Worm (Caenorhabditis elegans): ENCODE data around the gene Y79H2A.2.

Gene Y79H2A.2

DNA sequence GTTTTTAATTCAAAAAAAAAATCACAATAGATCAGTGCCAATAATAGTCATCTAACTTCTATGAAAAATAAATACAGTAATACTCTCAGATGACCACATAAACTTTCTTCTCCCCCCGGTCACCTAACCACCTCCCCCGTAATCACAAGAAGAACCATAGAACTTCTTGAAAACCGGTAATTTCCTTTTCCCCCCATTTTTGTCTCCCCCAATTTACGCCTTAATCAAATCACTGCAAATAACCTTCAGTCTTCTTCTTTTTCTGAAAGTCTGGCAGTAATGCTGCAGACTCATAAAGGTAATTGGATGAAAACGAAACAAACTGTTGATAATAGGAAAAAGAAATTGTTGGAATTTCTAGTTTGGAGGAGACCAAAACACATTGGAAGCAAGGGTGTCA is 16.1 kb downstream of the Y79H2A.2 start:
- TF ChIP-seq ztf-29 (GFP tag; IDR thresholded peaks at IDR 0.05) (no peak), med-1 (GFP tag; optimal IDR thresholded peaks at IDR 0.05; ENCODE audit: insufficient read depth) (no peak), cog-1 (tag; optimal IDR thresholded peaks at IDR 0.05) (no peak), ztf-23 (GFP tag; IDR thresholded peaks at IDR 0.05) (no peak), T22C8.4 (GFP tag; IDR thresholded peaks at IDR 0.05) (no peak), klf-2 (GFP tag; conservative IDR thresholded peaks at IDR 0.05) (no peak), flt-1 (GFP tag; IDR thresholded peaks at IDR 0.05) (no peak), tab-1 (GFP tag; IDR thresholded peaks at IDR 0.05) (no peak), ref-1 (GFP tag; conservative IDR thresholded peaks at IDR 0.05) (no peak)

DNA sequence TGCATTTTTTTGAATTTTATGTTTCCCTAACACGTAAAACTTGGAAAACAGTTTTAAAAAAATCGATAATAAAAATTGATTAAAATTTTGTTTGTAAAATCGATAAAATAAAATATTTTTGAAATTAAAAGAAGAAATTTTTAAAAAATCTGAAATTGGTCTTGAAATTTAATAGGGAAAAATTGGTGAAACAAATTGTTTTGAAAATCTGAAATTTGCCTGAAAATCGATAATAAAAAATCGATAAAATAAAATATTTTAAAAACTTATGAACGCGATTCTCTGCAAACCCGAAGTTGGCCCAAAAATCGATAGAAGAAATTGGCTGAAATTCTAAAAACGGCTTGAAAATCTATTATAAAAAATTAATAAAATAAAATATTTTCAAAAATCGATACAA is 16.9 kb downstream of the Y79H2A.2 start:
- TF ChIP-seq cog-1 (tag; optimal IDR thresholded peaks at IDR 0.05) (no peak), med-1 (GFP tag; optimal IDR thresholded peaks at IDR 0.05; ENCODE audit: insufficient read depth) (no peak), klf-2 (GFP tag; conservative IDR thresholded peaks at IDR 0.05) (no peak), ref-1 (GFP tag; conservative IDR thresholded peaks at IDR 0.05) (no peak), tab-1 (GFP tag; IDR thresholded peaks at IDR 0.05) (no peak)

DNA sequence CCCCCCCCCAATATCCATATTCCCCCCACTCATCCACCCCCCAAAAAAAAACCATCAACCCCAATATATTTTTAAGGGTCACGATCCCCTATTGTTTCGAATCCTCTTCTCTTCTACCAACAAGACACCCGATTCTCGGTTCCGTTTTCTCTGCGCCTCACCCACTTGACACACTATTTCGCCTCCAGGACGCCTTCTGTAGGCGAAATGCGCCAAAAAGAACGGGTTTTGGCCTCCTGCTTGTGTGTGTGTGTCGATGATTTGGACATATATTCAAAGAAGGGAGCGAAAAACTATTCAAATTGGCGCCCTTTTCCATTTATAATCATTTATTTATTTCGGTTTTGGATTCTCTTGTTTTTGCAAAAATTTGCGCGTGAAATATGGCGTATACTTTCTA is 17.5 kb downstream of the Y79H2A.2 start:
- TF ChIP-seq cog-1 (tag; optimal IDR thresholded peaks at IDR 0.05) (no peak), ztf-29 (GFP tag; IDR thresholded peaks at IDR 0.05) (no peak), med-1 (GFP tag; optimal IDR thresholded peaks at IDR 0.05; ENCODE audit: insufficient read depth) (no peak), flt-1 (GFP tag; IDR thresholded peaks at IDR 0.05) (no peak), ref-1 (GFP tag; conservative IDR thresholded peaks at IDR 0.05) (no peak), klf-2 (GFP tag; conservative IDR thresholded peaks at IDR 0.05) (no peak), T22C8.4 (GFP tag; IDR thresholded peaks at IDR 0.05) (no peak), tab-1 (GFP tag; IDR thresholded peaks at IDR 0.05) (no peak), ztf-23 (GFP tag; IDR thresholded peaks at IDR 0.05) (no peak)

DNA sequence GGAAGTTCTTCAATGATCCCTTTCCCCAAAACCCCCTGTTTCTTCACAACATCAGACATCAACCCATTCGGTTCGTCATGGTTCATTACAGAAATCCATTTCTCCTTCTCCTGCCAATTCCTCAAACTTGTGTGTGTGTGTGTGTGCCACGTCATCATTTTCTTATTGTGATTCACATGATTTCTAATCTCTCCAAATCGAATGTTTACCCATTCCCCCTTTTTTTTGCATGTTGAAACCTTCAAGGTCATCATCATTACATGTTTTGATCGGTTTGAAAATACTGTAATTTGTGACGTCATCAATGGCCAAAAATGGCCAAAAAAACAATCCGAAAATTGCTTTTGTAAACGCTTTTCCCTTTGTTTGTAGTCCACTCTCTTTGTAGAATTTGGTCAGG is 20.8 kb downstream of the Y79H2A.2 start:
- TF ChIP-seq ztf-23 (GFP tag; IDR thresholded peaks at IDR 0.05), result no peak
- no peak for TF ChIP-seq med-1 (GFP tag; optimal IDR thresholded peaks at IDR 0.05; ENCODE audit: insufficient read depth)
- no peak for TF ChIP-seq cog-1 (tag; optimal IDR thresholded peaks at IDR 0.05)
- no peak for TF ChIP-seq tab-1 (GFP tag; IDR thresholded peaks at IDR 0.05)
- no peak for TF ChIP-seq flt-1 (GFP tag; IDR thresholded peaks at IDR 0.05)
- no peak for TF ChIP-seq T22C8.4 (GFP tag; IDR thresholded peaks at IDR 0.05)
- no peak for TF ChIP-seq ztf-29 (GFP tag; IDR thresholded peaks at IDR 0.05)
- TF ChIP-seq ref-1 (GFP tag; conservative IDR thresholded peaks at IDR 0.05), result no peak
- TF ChIP-seq klf-2 (GFP tag; conservative IDR thresholded peaks at IDR 0.05), result no peak

DNA sequence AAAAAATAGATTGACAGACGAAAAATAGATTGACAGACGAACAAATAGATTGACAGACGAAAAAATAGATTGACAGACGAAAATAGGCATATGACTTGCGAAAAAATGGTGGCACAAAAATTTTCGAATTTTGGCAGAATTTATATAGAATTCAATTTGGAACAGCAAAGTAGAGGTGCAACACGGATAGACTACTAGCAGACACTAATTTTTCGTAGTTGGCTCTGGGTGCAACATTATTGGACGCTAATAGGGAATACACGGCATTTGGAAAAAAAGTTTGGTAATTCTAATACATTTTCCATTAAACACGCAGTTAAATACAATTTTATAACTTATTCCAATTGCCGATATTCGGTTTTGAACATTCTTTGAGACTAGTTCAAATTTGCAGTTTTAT is 21.2 kb downstream of the Y79H2A.2 start:
- no peak for TF ChIP-seq cog-1 (tag; optimal IDR thresholded peaks at IDR 0.05)
- no peak for TF ChIP-seq klf-2 (GFP tag; conservative IDR thresholded peaks at IDR 0.05)
- TF ChIP-seq ztf-23 (GFP tag; IDR thresholded peaks at IDR 0.05), result no peak
- TF ChIP-seq flt-1 (GFP tag; IDR thresholded peaks at IDR 0.05), result no peak
- TF ChIP-seq T22C8.4 (GFP tag; IDR thresholded peaks at IDR 0.05), result no peak
- no peak for TF ChIP-seq tab-1 (GFP tag; IDR thresholded peaks at IDR 0.05)
- no peak for TF ChIP-seq ref-1 (GFP tag; conservative IDR thresholded peaks at IDR 0.05)
- TF ChIP-seq ztf-29 (GFP tag; IDR thresholded peaks at IDR 0.05), result no peak
- no peak for TF ChIP-seq med-1 (GFP tag; optimal IDR thresholded peaks at IDR 0.05; ENCODE audit: insufficient read depth)

DNA sequence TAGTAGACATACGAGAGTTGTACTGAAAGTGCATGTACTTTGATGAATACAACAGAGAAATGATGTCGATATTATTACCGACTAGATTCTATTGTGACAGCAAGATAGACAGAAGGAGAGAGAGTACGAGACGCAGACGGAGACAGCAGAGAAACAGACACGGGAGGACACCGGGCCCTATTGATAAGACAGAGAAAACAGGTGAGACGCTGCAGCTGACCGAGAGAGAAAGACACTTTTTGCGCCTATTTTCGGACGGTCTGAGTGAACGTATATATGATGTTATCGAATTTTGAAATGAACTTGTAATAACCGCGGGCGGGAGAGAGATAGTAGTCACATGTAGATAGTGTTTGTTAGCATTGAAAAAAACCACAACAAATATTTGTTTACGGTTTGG is 27.3 kb downstream of the Y79H2A.2 start:
- no peak for TF ChIP-seq flt-1 (GFP tag; IDR thresholded peaks at IDR 0.05)
- TF ChIP-seq ref-1 (GFP tag; conservative IDR thresholded peaks at IDR 0.05), result no peak
- no peak for TF ChIP-seq klf-2 (GFP tag; conservative IDR thresholded peaks at IDR 0.05)
- no peak for TF ChIP-seq ztf-29 (GFP tag; IDR thresholded peaks at IDR 0.05)
- no peak for TF ChIP-seq med-1 (GFP tag; optimal IDR thresholded peaks at IDR 0.05; ENCODE audit: insufficient read depth)
- no peak for TF ChIP-seq ztf-23 (GFP tag; IDR thresholded peaks at IDR 0.05)
- no peak for TF ChIP-seq tab-1 (GFP tag; IDR thresholded peaks at IDR 0.05)
- no peak for TF ChIP-seq cog-1 (tag; optimal IDR thresholded peaks at IDR 0.05)
- no peak for TF ChIP-seq T22C8.4 (GFP tag; IDR thresholded peaks at IDR 0.05)

DNA sequence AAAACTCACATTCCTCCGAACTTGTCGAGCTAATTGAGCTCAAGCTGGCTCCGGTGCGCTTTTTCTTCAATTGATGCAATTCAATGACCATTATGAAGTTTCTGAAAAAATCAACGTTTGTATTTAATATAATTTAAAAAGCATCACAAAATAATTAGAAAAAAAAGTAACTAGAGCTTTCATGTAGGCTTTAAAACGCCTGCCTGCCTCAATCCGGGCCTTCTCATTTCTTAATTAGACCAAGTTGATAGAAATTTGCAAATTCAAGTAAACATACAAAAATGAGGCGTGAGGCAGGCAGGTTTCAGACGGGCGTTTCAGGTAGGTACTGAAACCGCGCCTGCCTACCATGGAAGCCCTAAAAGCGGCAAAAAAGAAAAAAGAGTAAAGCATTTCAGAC is 27.7 kb downstream of the Y79H2A.2 start, which contains the start of gene Y56A3A.33:
TSS of gene Y56A3A.33 (minus strand) at position 101 of the 400 bp plus-strand sequence.
- TF ChIP-seq flt-1 (GFP tag; IDR thresholded peaks at IDR 0.05), result no peak
- no peak for TF ChIP-seq med-1 (GFP tag; optimal IDR thresholded peaks at IDR 0.05; ENCODE audit: insufficient read depth)
- TF ChIP-seq T22C8.4 (GFP tag; IDR thresholded peaks at IDR 0.05), result no peak
- no peak for TF ChIP-seq ztf-29 (GFP tag; IDR thresholded peaks at IDR 0.05)
- TF ChIP-seq klf-2 (GFP tag; conservative IDR thresholded peaks at IDR 0.05), result no peak
- no peak for TF ChIP-seq tab-1 (GFP tag; IDR thresholded peaks at IDR 0.05)
- TF ChIP-seq ztf-23 (GFP tag; IDR thresholded peaks at IDR 0.05), result no peak
- TF ChIP-seq ref-1 (GFP tag; conservative IDR thresholded peaks at IDR 0.05), result no peak
- TF ChIP-seq cog-1 (tag; optimal IDR thresholded peaks at IDR 0.05), result no peak

DNA sequence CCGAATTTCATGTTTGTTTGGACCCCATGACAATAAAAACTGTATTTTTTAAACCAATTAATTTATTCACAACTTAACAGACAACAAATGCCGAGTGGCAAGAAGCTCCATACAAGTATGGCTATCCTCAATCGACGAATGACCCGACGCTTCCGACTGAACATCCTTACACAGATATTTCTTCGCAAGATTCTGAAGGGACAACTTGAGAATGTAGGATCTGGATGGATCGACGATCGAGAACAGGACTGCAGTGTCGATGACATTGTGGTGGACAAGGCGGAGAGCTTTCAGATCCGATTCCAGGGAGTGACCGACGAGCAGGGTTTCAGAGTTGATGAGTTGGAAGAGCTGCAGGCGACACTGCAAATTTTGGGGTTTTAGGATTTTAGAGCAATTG is 31.0 kb downstream of the Y79H2A.2 start:
- TF ChIP-seq ztf-29 (GFP tag; IDR thresholded peaks at IDR 0.05) (no peak), cog-1 (tag; optimal IDR thresholded peaks at IDR 0.05) (no peak), T22C8.4 (GFP tag; IDR thresholded peaks at IDR 0.05) (no peak), med-1 (GFP tag; optimal IDR thresholded peaks at IDR 0.05; ENCODE audit: insufficient read depth) (no peak), klf-2 (GFP tag; conservative IDR thresholded peaks at IDR 0.05) (no peak)

DNA sequence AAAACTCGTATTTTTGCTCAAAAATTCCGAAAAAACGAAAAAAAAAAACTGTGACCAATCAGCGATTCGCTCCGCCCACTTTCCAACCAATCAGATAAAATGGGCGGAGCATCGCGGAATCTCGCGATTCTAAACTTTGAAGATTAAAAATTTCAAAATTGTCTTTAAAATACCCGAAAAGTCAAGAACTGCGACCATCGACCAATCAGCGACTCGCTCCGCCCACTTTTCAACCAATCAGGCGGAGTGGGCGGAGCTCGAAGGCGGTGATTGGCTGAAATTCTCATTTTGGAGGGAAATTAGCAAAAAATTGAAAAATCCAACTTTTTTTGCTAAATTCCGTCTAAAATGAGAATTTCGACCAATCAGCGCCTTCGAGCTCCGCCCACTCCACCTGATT is 34.8 kb downstream of the Y79H2A.2 start:
- TF ChIP-seq ref-1 (GFP tag; conservative IDR thresholded peaks at IDR 0.05) (no peak), flt-1 (GFP tag; IDR thresholded peaks at IDR 0.05) (no peak), T22C8.4 (GFP tag; IDR thresholded peaks at IDR 0.05) (no peak)

DNA sequence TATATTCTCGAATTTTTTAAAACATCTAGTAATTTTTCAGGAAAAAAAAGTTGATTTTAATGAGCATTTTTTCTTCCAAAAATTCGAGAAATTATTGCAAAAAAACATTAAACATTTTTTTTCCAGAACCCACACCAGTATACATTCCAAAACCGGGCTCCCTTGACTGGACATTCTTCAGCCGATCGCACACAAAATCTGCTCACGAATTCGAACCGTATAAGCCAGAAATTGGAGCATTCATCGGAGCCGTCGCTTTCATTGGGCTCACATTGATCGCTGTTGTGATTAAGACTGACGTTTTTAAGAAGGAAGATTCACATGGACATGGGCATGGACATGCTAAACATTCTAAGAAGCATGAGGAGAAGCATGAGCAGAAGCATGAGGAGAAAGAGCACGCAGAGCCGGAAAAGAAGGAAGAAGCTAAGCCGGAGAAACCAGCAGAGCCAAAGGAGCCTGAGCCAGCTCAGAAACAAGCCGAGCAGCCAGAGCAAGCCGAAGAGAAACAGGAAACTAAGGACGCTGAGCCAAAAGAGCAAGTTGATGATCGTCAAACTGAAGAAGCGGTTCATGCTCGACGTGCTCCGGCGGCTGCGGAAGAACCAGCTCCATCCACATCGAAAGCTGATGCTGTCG is 38.8 kb downstream of the Y79H2A.2 start:
- no peak for TF ChIP-seq ztf-23 (GFP tag; IDR thresholded peaks at IDR 0.05)
- TF ChIP-seq ref-1 (GFP tag; conservative IDR thresholded peaks at IDR 0.05), result no peak
- no peak for TF ChIP-seq flt-1 (GFP tag; IDR thresholded peaks at IDR 0.05)
